Fruit fly (Drosophila melanogaster): ENCODE data around the gene CtsL3.

The CtsL3 gene

dm6 chr3R:6008202-6009062 lies 18.6 kb downstream of the CtsL3 start, which contains the start of gene Rm62 (continued):
- TF ChIP-seq az2 (GFP tag; optimal IDR thresholded peaks at IDR 0.05) (no peak), CG10959 (GFP tag; IDR thresholded peaks at IDR 0.05) (no peak), Kr (GFP tag; optimal IDR thresholded peaks at IDR 0.05) (no peak), nau (GFP tag; optimal IDR thresholded peaks at IDR 0.05) (peak; percentile 54), CG9609 (GFP tag; optimal IDR thresholded peaks at IDR 0.05) (no peak), cwo (GFP tag; optimal IDR thresholded peaks at IDR 0.05) (no peak), Aef1 (GFP tag; IDR thresholded peaks at IDR 0.05) (no peak), twi (tag; optimal IDR thresholded peaks at IDR 0.05) (no peak), CHES-1-like (GFP tag; optimal IDR thresholded peaks at IDR 0.05) (no peak), CG1233 (GFP tag; optimal IDR thresholded peaks at IDR 0.05) (peak; percentile 32), ase (GFP tag; IDR thresholded peaks at IDR 0.05) (no peak), CG2202 (tag; optimal IDR thresholded peaks at IDR 0.05) (no peak), CG14667 (GFP tag; IDR thresholded peaks at IDR 0.05) (no peak), psq (GFP tag; optimal IDR thresholded peaks at IDR 0.05) (no peak), knrl (GFP tag; IDR thresholded peaks at IDR 0.05; ENCODE audit: partially characterized antibody) (peak; percentile 54; the same call in 2 of the 3 replicates), Ada2b (GFP tag; IDR thresholded peaks at IDR 0.05) (no peak), crp (GFP tag; optimal IDR thresholded peaks at IDR 0.05) (peak in 1 of 2 experiments; percentile 63), sqz (GFP tag; optimal IDR thresholded peaks at IDR 0.05) (no peak), D (optimal IDR thresholded peaks at IDR 0.05) (no peak), D (GFP tag; optimal IDR thresholded peaks at IDR 0.05) (no peak), Taf1 (GFP tag; IDR thresholded peaks at IDR 0.05) (no peak), CG4854 (GFP tag; optimal IDR thresholded peaks at IDR 0.05) (no peak), CG9215 (GFP tag; IDR thresholded peaks at IDR 0.05) (no peak), Neu2 (GFP tag; optimal IDR thresholded peaks at IDR 0.05; ENCODE audit: borderline replicate concordance) (no peak), pfk (GFP tag; optimal IDR thresholded peaks at IDR 0.05) (no peak), Sry-β (GFP tag; optimal IDR thresholded peaks at IDR 0.05) (no peak), CG31388 (GFP tag; optimal IDR thresholded peaks at IDR 0.05) (no peak), CG15514 (GFP tag; optimal IDR thresholded peaks at IDR 0.05) (peak; percentile 52), bsh (GFP tag; optimal IDR thresholded peaks at IDR 0.05) (peak; percentile 2 to 12), NfI (GFP tag; optimal IDR thresholded peaks at IDR 0.05) (peak; percentile 13), CG3065 (GFP tag; optimal IDR thresholded peaks at IDR 0.05) (no peak), CG30020 (tag; optimal IDR thresholded peaks at IDR 0.05) (no peak), CG14050 (GFP tag; IDR thresholded peaks at IDR 0.05) (no peak), tx (GFP tag; optimal IDR thresholded peaks at IDR 0.05) (no peak), chm (GFP tag; IDR thresholded peaks at IDR 0.05) (peak; percentile 83), Hey (tag; optimal IDR thresholded peaks at IDR 0.05) (no peak), Hsf (GFP tag; optimal IDR thresholded peaks at IDR 0.05) (no peak), CG12299 (tag; optimal IDR thresholded peaks at IDR 0.05) (no peak), gcm (GFP tag; optimal IDR thresholded peaks at IDR 0.05) (peak; percentile 48), Elba2 (GFP tag; optimal IDR thresholded peaks at IDR 0.05) (no peak), NK7.1 (GFP tag; optimal IDR thresholded peaks at IDR 0.05) (no peak), CG4404 (GFP tag; IDR thresholded peaks at IDR 0.05) (no peak), CG6254 (GFP tag; optimal IDR thresholded peaks at IDR 0.05) (no peak), dmrt99B (tag; optimal IDR thresholded peaks at IDR 0.05) (no peak), Ptx1 (GFP tag; IDR thresholded peaks at IDR 0.05) (no peak), CG7987 (GFP tag; optimal IDR thresholded peaks at IDR 0.05) (peak; percentile 33), CG7271 (tag; optimal IDR thresholded peaks at IDR 0.05) (no peak), pros (GFP tag; optimal IDR thresholded peaks at IDR 0.05) (no peak), CG4820 (GFP tag; optimal IDR thresholded peaks at IDR 0.05) (no peak)

All from whole organism, embryonic.